Worm (Caenorhabditis elegans) whole organism, late embryonic: Measurements from ENCODE around the gene hyl-2.

Experiments used
- K02D7.2 ChIP-seq: sonication (generic microtip); optimal IDR thresholded peaks from 2 replicates; lab custom pipeline; 2017; ENCODE audit warnings: mild to moderate bottlenecking, missing genetic modification characterization, missing compliant biosample characterization
- ceh-22 ChIP-seq: sonication (generic microtip); optimal IDR thresholded peaks from 2 replicates; lab custom pipeline; 2017; ENCODE audit warnings: missing biosample characterization, missing genetic modification characterization
- ceh-24 ChIP-seq: sonication (generic microtip); optimal IDR thresholded peaks from 2 replicates; lab custom pipeline; 2016; ENCODE audit warnings: mild to moderate bottlenecking, missing genetic modification characterization, missing compliant biosample characterization
- ceh-6 ChIP-seq: fragments of 200-800 bp; sonication (Bioruptor generic); optimal IDR thresholded peaks from 2 replicates; lab custom pipeline; 2018; ENCODE audit warnings: mild to moderate bottlenecking, missing genetic modification characterization, missing compliant biosample characterization
- elt-2 ChIP-seq: sonication (generic microtip); optimal IDR thresholded peaks from 2 replicates; lab custom pipeline; 2016; ENCODE audit warnings: missing genetic modification reagents, missing genetic modification characterization, missing compliant biosample characterization
- mec-3 ChIP-seq: sonication (generic microtip); optimal IDR thresholded peaks from 2 replicates; lab custom pipeline; 2016; ENCODE audit warnings: borderline replicate concordance, missing genetic modification characterization, missing compliant biosample characterization
- pha-4 ChIP-seq: fragments of 150-350 bp; optimal IDR thresholded peaks from 2 replicates; lab custom pipeline; 2018; ENCODE audit warnings: missing biosample characterization, missing genetic modification reagents, missing genetic modification characterization
- rnt-1 ChIP-seq: sonication (generic microtip); optimal IDR thresholded peaks from 2 replicates; lab custom pipeline; 2016; ENCODE audit warnings: missing genetic modification characterization, missing compliant biosample characterization
- sox-4 ChIP-seq: sonication (generic microtip); optimal IDR thresholded peaks from 2 replicates; lab custom pipeline; 2017; ENCODE audit warnings: mild to moderate bottlenecking, missing genetic modification characterization, inconsistent platforms, missing compliant biosample characterization
- unc-55 ChIP-seq: sonication (generic microtip); optimal IDR thresholded peaks from 2 replicates; lab custom pipeline; 2017; ENCODE audit warnings: missing biosample characterization, missing genetic modification reagents, missing genetic modification characterization

DNA sequence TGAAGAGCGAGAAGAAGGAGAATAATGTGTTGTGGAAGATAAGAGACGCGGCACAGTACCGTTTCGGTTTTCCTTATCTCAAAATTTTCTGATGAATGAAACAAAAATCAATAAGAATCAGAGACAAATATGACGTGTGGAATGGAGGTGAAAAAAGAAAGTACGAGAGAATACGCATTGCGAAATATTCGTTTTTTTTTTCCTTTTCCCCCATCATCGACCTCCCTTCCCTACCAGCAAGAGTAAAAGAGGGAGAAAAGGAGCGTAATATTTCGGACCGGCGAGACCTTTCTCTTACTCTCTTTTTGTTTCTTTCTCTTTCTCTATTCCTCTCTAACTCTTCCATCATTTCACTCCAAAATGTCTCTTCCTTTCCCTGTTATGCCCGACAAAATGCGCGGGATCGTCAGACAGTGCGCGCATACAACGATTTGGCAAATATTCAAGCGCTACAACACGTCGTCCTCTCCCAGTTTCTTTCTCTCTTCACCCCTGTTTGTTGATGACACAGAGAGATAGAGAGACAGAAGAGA lies 36.9 kb downstream of the hyl-2 start:
- TF ChIP-seq K02D7.2 (tag; lab: Kevin White, UChicago), result no peak
- TF ChIP-seq mec-3 (tag; lab: Kevin White, UChicago), result no peak
- no peak for TF ChIP-seq pha-4 (tag; lab: Kevin White, UChicago)
- no peak for TF ChIP-seq ceh-6 (GFP tag; lab: Kevin White, UChicago)
- TF ChIP-seq unc-55, result no peak
- no peak for TF ChIP-seq sox-4
- TF ChIP-seq rnt-1 (tag; lab: Kevin White, UChicago), result no peak
- no peak for TF ChIP-seq ceh-24 (tag; lab: Kevin White, UChicago)
- peak; percentile 41 for TF ChIP-seq elt-2 (tag; lab: Kevin White, UChicago)
- TF ChIP-seq ceh-22, result no peak
